Worm (Caenorhabditis elegans): Measurements from ENCODE around the gene tbc-11.

ce11 chrX:876935-877334 lies 47.8 kb upstream of the tbc-11 start, which contains the start of gene ZC13.1:
- TF ChIP-seq nhr-10 (tag; optimal IDR thresholded peaks at IDR 0.05) (no peak), nhr-77 (tag; optimal IDR thresholded peaks at IDR 0.05) (peak; percentile 81), pqm-1 (tag; optimal IDR thresholded peaks at IDR 0.05) (peak; percentile 65), nhr-28 (tag; optimal IDR thresholded peaks at IDR 0.05) (peak; percentile 84), ceh-44 (GFP tag; IDR thresholded peaks at IDR 0.05) (no peak)
